Worm (Caenorhabditis elegans): ENCODE data around the gene F10D2.10.

ce11 chrV:7193562-7193961 is 37.6 kb upstream of the F10D2.10 start, which contains the start of gene F09G2.8:
- no peak for TF ChIP-seq egl-13 (tag; optimal IDR thresholded peaks at IDR 0.05)
- no peak for TF ChIP-seq ceh-90 (tag; optimal IDR thresholded peaks at IDR 0.05)
- no peak for TF ChIP-seq aha-1 (tag; optimal IDR thresholded peaks at IDR 0.05)
- no peak for TF ChIP-seq nhr-12 (tag; optimal IDR thresholded peaks at IDR 0.05)
- no peak for TF ChIP-seq unc-130 (tag; optimal IDR thresholded peaks at IDR 0.05)
- TF ChIP-seq jun-1 (tag; optimal IDR thresholded peaks at IDR 0.05): no peak
- no peak for TF ChIP-seq lir-3 (tag; optimal IDR thresholded peaks at IDR 0.05; ENCODE audit: poor library complexity)
- TF ChIP-seq unc-86 (tag; optimal IDR thresholded peaks at IDR 0.05): no peak
- no peak for TF ChIP-seq ztf-4 (tag; optimal IDR thresholded peaks at IDR 0.05)

Data from whole organism, L1 larva.